Worm (Caenorhabditis elegans) whole organism, L3 larva: ENCODE results near the gene npr-3.
A peak's percentile ranks its signal among the peaks of the same experiment; 100 is the strongest.

Experiments used
- R02D3.7 ChIP-seq: fragments of 150-350 bp; optimal IDR thresholded peaks from 2 replicates; lab custom pipeline; 2014; ENCODE audit warnings: missing biosample characterization, missing genetic modification characterization
- ZK546.5 ChIP-seq: sonication (generic microtip); optimal IDR thresholded peaks from 2 replicates; lab custom pipeline; 2017; ENCODE audit warnings: missing biosample characterization, missing genetic modification characterization
- aly-2 ChIP-seq: fragments of 150-350 bp; optimal IDR thresholded peaks from 2 replicates; lab custom pipeline; 2014; ENCODE audit warnings: missing biosample characterization, missing genetic modification characterization
- ama-1 ChIP-seq: fragments of 150-350 bp; optimal IDR thresholded peaks from 2 replicates; lab custom pipeline; 2018
- ceh-16 ChIP-seq: sonication (generic microtip); optimal IDR thresholded peaks from 2 replicates; lab custom pipeline; 2017; ENCODE audit warnings: missing biosample characterization, missing genetic modification characterization
- ceh-28 ChIP-seq: fragments of 150-350 bp; optimal IDR thresholded peaks from 2 replicates; lab custom pipeline; 2014; ENCODE audit warnings: missing biosample characterization, missing genetic modification reagents, missing genetic modification characterization
- ceh-82 ChIP-seq: fragments of 150-350 bp; optimal IDR thresholded peaks from 2 replicates; lab custom pipeline; 2014; ENCODE audit warnings: missing biosample characterization, missing genetic modification characterization
- egl-5 ChIP-seq: fragments of 150-350 bp; optimal IDR thresholded peaks from 2 replicates; lab custom pipeline; 2017; ENCODE audit warnings: missing biosample characterization, missing genetic modification reagents, missing genetic modification characterization, inconsistent platforms
- elt-1 ChIP-seq: fragments of 150-350 bp; optimal IDR thresholded peaks from 2 replicates; lab custom pipeline; 2014; ENCODE audit warnings: missing biosample characterization, missing genetic modification characterization
- elt-2 ChIP-seq: sonication (generic microtip); optimal IDR thresholded peaks from 2 replicates; lab custom pipeline; 2016; ENCODE audit warnings: missing genetic modification reagents, mild to moderate bottlenecking, missing genetic modification characterization, missing compliant biosample characterization
- elt-3 ChIP-seq, 3 experiments: fragments of 150-350 bp in 1 of 3; sonication (generic microtip) in 2 of 3; optimal IDR thresholded peaks; 2 replicates in 2 of 3; 4 replicates in 1 of 3; lab custom pipeline; 2014 to 2017; ENCODE audit warnings: missing biosample characterization in 3 of 3, missing genetic modification characterization in 3 of 3
- eor-1 ChIP-seq, 2 experiments: fragments of 150-350 bp; optimal IDR thresholded peaks; 2 replicates each; lab custom pipeline; 2014 to 2018; ENCODE audit warnings: missing biosample characterization in 2 of 2, missing genetic modification characterization in 2 of 2
- fkh-10 ChIP-seq: sonication (generic microtip); optimal IDR thresholded peaks from 2 replicates; lab custom pipeline; 2017; ENCODE audit warnings: missing biosample characterization, missing genetic modification reagents, missing genetic modification characterization
- fos-1 ChIP-seq: fragments of 150-350 bp; optimal IDR thresholded peaks from 2 replicates; lab custom pipeline; 2014; ENCODE audit warnings: missing biosample characterization, missing genetic modification characterization
- hmg-11 ChIP-seq: sonication (generic microtip); optimal IDR thresholded peaks from 2 replicates; lab custom pipeline; 2016; ENCODE audit warnings: missing genetic modification characterization, missing compliant biosample characterization
- jun-1 ChIP-seq: fragments of 150-350 bp; optimal IDR thresholded peaks from 2 replicates; lab custom pipeline; 2014; ENCODE audit warnings: missing biosample characterization, missing genetic modification reagents, missing genetic modification characterization
- lin-39 ChIP-seq: fragments of 150-350 bp; optimal IDR thresholded peaks from 2 replicates; lab custom pipeline; 2018; ENCODE audit warnings: missing biosample characterization, missing genetic modification reagents, missing genetic modification characterization
- lsy-12 ChIP-seq: sonication (generic microtip); optimal IDR thresholded peaks from 2 replicates; lab custom pipeline; 2016; ENCODE audit warnings: mild to moderate bottlenecking, missing genetic modification characterization, missing compliant biosample characterization
- mdl-1 ChIP-seq: fragments of 150-350 bp; optimal IDR thresholded peaks from 2 replicates; lab custom pipeline; 2014; ENCODE audit warnings: missing biosample characterization, missing genetic modification characterization
- mml-1 ChIP-seq: fragments of 150-350 bp; sonication (generic microtip); optimal IDR thresholded peaks from 3 replicates; lab custom pipeline; 2014; ENCODE audit warnings: missing biosample characterization, missing genetic modification characterization
- nfya-1 ChIP-seq: sonication (generic microtip); optimal IDR thresholded peaks from 2 replicates; lab custom pipeline; 2017; ENCODE audit warnings: missing genetic modification characterization, mild to moderate bottlenecking, missing compliant biosample characterization, antibody characterized with exemption, moderate library complexity; ENCODE audit not compliant: insufficient read depth
- nhr-11 ChIP-seq: fragments of 150-350 bp; optimal IDR thresholded peaks from 2 replicates; lab custom pipeline; 2014; ENCODE audit warnings: missing biosample characterization, missing genetic modification characterization
- nhr-12 ChIP-seq: fragments of 150-350 bp; optimal IDR thresholded peaks from 2 replicates; lab custom pipeline; 2014; ENCODE audit warnings: missing biosample characterization, missing genetic modification characterization
- nhr-23 ChIP-seq: fragments of 150-350 bp; optimal IDR thresholded peaks from 2 replicates; lab custom pipeline; 2014; ENCODE audit warnings: missing biosample characterization, missing genetic modification reagents, missing genetic modification characterization
- nhr-237 ChIP-seq: fragments of 150-350 bp; optimal IDR thresholded peaks from 2 replicates; lab custom pipeline; 2014; ENCODE audit warnings: missing biosample characterization, missing genetic modification characterization
- nhr-25 ChIP-seq: sonication (generic microtip); optimal IDR thresholded peaks from 2 replicates; lab custom pipeline; 2017; ENCODE audit warnings: missing biosample characterization, missing genetic modification characterization
- nhr-28 ChIP-seq: fragments of 150-350 bp; optimal IDR thresholded peaks from 2 replicates; lab custom pipeline; 2014; ENCODE audit warnings: missing biosample characterization, missing genetic modification characterization
- nhr-43 ChIP-seq: sonication (generic microtip); optimal IDR thresholded peaks from 2 replicates; lab custom pipeline; 2016; ENCODE audit warnings: mild to moderate bottlenecking, missing genetic modification characterization, missing compliant biosample characterization; ENCODE audit not compliant: poor library complexity, severe bottlenecking
- nhr-67 ChIP-seq: fragments of 150-350 bp; optimal IDR thresholded peaks from 2 replicates; lab custom pipeline; 2014; ENCODE audit warnings: missing biosample characterization, missing genetic modification characterization
- pha-4 ChIP-seq: fragments of 150-350 bp; optimal IDR thresholded peaks from 2 replicates; lab custom pipeline; 2014; ENCODE audit warnings: missing biosample characterization, missing genetic modification reagents, missing genetic modification characterization
- pqm-1 ChIP-seq: fragments of 150-350 bp; optimal IDR thresholded peaks from 2 replicates; lab custom pipeline; 2017; ENCODE audit warnings: missing biosample characterization, missing genetic modification characterization, inconsistent platforms
- sea-2 ChIP-seq: fragments of 150-350 bp; sonication (generic microtip); optimal IDR thresholded peaks from 4 replicates; lab custom pipeline; 2014; ENCODE audit warnings: missing biosample characterization, missing genetic modification reagents, missing genetic modification characterization
- skn-1 ChIP-seq: fragments of 150-350 bp; optimal IDR thresholded peaks from 2 replicates; lab custom pipeline; 2014; ENCODE audit warnings: missing biosample characterization, missing genetic modification characterization
- snpc-4 ChIP-seq: fragments of 150-350 bp; optimal IDR thresholded peaks from 2 replicates; lab custom pipeline; 2014; ENCODE audit warnings: missing biosample characterization, missing genetic modification characterization
- tbx-2 ChIP-seq: sonication (generic microtip); optimal IDR thresholded peaks from 2 replicates; lab custom pipeline; 2016; ENCODE audit warnings: mild to moderate bottlenecking, missing genetic modification characterization, missing compliant biosample characterization
- unc-62 ChIP-seq: fragments of 150-350 bp; sonication (generic microtip); optimal IDR thresholded peaks from 4 replicates; lab custom pipeline; 2014; ENCODE audit warnings: missing biosample characterization, missing genetic modification reagents, missing genetic modification characterization
- zag-1 ChIP-seq: fragments of 150-350 bp; optimal IDR thresholded peaks from 2 replicates; lab custom pipeline; 2014; ENCODE audit warnings: missing biosample characterization, missing genetic modification characterization
- ztf-11 ChIP-seq: fragments of 150-350 bp; optimal IDR thresholded peaks from 2 replicates; lab custom pipeline; 2014; ENCODE audit warnings: missing biosample characterization, missing genetic modification characterization
- ztf-4 ChIP-seq: fragments of 150-350 bp; optimal IDR thresholded peaks from 2 replicates; lab custom pipeline; 2014; ENCODE audit warnings: missing biosample characterization, missing genetic modification characterization

Gene npr-3

DNA sequence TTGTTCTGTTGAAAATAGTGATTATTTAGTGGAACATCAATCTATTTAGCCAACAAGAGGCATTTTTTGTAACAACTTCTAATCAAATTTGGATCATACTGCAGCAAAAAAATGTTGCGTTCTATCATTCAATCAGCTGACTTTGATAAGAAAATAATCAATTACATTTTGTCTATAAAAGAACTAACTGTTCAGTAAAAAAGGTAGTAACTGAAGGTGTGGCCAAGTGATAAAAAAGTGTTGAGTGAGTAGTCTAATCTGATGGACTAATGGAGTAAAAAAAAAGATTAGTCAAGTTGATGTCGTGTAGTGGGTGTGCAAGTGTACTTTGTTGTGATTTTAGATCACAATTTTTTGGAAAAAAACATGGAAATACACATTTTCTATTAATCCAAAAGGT, 32.6 kb downstream of the npr-3 start:
- peak; percentile 6 for TF ChIP-seq elt-2 (tag; lab: Kevin White, UChicago)
- no peak for TF ChIP-seq ztf-11 (tag; lab: Kevin White, UChicago)

DNA sequence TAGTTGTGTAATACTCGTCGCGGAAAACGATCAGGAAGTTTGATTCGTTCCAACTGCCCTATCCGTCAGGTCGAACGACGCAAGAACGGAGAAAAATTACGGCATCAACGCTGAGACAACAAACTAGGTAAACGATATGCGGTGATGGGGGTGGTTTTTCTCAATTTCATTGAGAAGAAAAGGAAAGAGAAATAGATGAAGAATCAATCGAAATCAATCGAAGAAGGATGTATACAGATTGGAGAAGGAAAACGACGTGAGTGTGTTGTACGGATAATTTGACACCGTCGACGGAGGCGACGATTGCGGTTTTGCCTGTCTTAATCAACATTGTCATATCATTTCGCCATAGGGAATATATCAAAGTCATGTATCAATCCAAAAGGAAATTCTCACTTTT, 34.1 kb downstream of the npr-3 start:
- no peak for TF ChIP-seq sea-2 (GFP tag; lab: Kevin White, UChicago)
- TF ChIP-seq snpc-4: no peak
- TF ChIP-seq pqm-1 (tag; lab: Kevin White, UChicago): no peak
- no peak for TF ChIP-seq egl-5 (tag; lab: Kevin White, UChicago)
- TF ChIP-seq ztf-11 (tag; lab: Kevin White, UChicago): no peak
- no peak for TF ChIP-seq nhr-67 (tag; lab: Kevin White, UChicago)
- TF ChIP-seq elt-3 (tag; optimal IDR thresholded peaks at IDR 0.05; lab: Kevin White, UChicago): no peak
- no peak for TF ChIP-seq tbx-2 (tag; lab: Kevin White, UChicago)
- peak; percentile 29 for TF ChIP-seq ceh-28 (tag; lab: Kevin White, UChicago)
- TF ChIP-seq lin-39: no peak
- TF ChIP-seq nhr-28 (tag; lab: Kevin White, UChicago): no peak
- no peak for TF ChIP-seq nhr-237 (tag; lab: Kevin White, UChicago)
- no peak for TF ChIP-seq pha-4 (tag; lab: Kevin White, UChicago)
- peak; percentile 47 for TF ChIP-seq nhr-23
- no peak for TF ChIP-seq eor-1 (tag; optimal IDR thresholded peaks at IDR 0.05; lab: Kevin White, UChicago)
- TF ChIP-seq unc-62 (GFP tag; lab: Kevin White, UChicago): no peak
- TF ChIP-seq jun-1 (tag; lab: Kevin White, UChicago): no peak
- TF ChIP-seq R02D3.7 (tag; lab: Kevin White, UChicago): no peak
- no peak for TF ChIP-seq nhr-11
- TF ChIP-seq mml-1 (tag; lab: Kevin White, UChicago): no peak
- no peak for TF ChIP-seq lsy-12 (tag; lab: Kevin White, UChicago)
- no peak for TF ChIP-seq nhr-12 (tag; lab: Kevin White, UChicago)
- peak; percentile 34 for TF ChIP-seq nhr-43 (tag; lab: Kevin White, UChicago)
- TF ChIP-seq nhr-25 (tag; lab: Kevin White, UChicago): peak; percentile 45

DNA sequence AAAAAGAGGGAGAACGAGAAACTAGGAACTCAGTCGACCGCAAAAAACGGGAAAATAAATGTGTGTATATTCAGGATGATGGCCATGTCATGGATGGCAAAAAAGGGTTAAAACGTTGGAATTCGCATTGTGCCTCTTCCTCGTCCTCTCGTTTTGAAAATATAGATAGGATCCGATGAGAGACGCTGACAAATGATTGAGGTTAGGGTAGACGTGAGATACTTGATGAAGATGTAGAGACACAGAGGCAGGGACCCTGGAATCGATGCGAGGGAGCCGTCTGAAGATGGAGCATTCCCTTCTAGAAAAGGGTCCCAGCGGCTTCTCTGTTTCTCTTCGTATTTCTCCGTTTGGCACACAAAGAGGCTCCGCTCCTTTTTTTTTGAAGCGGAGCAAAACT, 35.1 kb downstream of the npr-3 start:
- TF ChIP-seq mdl-1 (tag; lab: Kevin White, UChicago) (no peak), nfya-1 (tag; lab: Kevin White, UChicago) (peak; percentile 63), unc-62 (GFP tag; lab: Kevin White, UChicago) (no peak), hmg-11 (tag; lab: Kevin White, UChicago) (peak; percentile 59), elt-1 (tag; lab: Kevin White, UChicago) (peak; percentile 34), lin-39 (peak; percentile 45), fkh-10 (peak; percentile 18)

DNA sequence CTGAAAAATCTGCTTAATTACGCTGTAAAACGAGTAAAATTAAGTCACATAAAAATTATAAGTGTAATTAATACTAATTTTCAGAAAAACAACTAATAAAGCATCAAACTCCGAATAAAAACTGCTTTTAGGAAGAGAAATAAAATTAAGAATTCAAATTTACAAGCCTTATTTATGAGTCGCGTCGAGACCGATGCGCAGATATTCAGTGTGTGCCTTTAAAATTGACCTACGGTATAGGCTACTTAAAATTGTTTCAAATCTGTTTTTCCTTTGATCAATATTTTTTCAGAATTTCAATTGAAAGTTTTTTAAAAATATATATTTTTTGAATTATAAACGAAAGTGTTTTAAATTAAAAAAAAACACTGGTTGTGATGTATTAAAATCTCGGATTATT, 38.4 kb downstream of the npr-3 start, which contains the start of gene sms-1:
sms-1 (minus strand) TSS at position 6 of the 400 bp plus-strand sequence.
- TF ChIP-seq skn-1 (tag; lab: Kevin White, UChicago) (no peak), ceh-16 (no peak), fkh-10 (no peak), snpc-4 (no peak), eor-1 (tag; optimal IDR thresholded peaks at IDR 0.05; lab: Kevin White, UChicago) (no peak)

DNA sequence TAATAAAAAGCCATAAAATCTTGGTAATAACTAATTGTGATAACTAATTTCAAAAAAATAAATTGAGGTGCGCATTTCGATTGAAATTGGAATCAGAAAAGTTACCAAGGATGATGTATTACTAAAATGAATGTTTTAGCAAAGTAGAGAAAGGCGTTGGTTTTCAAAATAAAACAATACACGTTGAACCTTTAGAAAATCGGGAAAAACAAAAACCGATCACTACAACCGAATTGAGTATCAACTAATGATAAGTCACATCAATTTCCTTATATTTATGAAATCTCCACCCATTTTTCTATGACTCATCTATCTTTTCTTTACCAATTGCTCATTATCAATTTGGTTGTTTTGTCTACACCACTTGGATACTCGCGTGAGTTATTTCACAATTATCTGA, 40.6 kb downstream of the npr-3 start, which contains the start of gene H21P03.10:
H21P03.10 (plus strand) TSS at position 301 of the 400 bp plus-strand sequence.
- TF ChIP-seq jun-1 (tag; lab: Kevin White, UChicago) (no peak), tbx-2 (tag; lab: Kevin White, UChicago) (no peak), ama-1 (lab: Kevin White, UChicago) (no peak), mdl-1 (tag; lab: Kevin White, UChicago) (no peak), nhr-11 (no peak), ZK546.5 (tag; lab: Kevin White, UChicago) (no peak), ztf-4 (tag; lab: Kevin White, UChicago) (no peak), aly-2 (tag; lab: Kevin White, UChicago) (no peak), ceh-82 (tag; lab: Kevin White, UChicago) (no peak), pha-4 (tag; lab: Kevin White, UChicago) (no peak), snpc-4 (no peak), zag-1 (no peak), fkh-10 (no peak), egl-5 (tag; lab: Kevin White, UChicago) (no peak), fos-1 (tag; lab: Kevin White, UChicago) (no peak), hmg-11 (tag; lab: Kevin White, UChicago) (no peak), nfya-1 (tag; lab: Kevin White, UChicago) (no peak), ceh-28 (tag; lab: Kevin White, UChicago) (no peak), nhr-12 (tag; lab: Kevin White, UChicago) (no peak)
